Fruit fly (Drosophila melanogaster): Measurements from ENCODE around the gene vsg.

The vsg gene

DNA sequence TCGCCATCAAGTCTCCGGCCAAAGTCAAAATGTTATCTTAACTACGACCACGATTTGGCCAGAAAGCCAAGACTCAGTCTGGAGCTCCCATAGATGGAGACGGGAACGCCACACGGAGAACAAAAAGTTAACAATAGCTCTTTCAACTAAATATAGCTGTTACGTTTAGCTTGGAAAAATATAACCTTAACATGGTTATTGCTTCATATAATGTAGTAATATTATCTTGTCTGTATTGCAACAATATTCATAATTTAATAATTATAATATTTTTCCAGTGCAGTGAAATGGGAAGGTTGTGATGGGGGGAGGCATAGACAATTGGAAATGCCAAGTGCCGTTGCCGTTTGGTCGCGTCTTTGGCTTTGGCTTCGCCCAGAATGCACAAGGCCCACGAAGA is 31.3 kb downstream of the vsg start:
- TF ChIP-seq CG8478 (optimal IDR thresholded peaks at IDR 0.05), result no peak
- TF ChIP-seq CTCF (optimal IDR thresholded peaks at IDR 0.05), result no peak

- TF ChIP-seq CTCF (optimal IDR thresholded peaks at IDR 0.05) (peak; percentile 89 to 90), CG8478 (optimal IDR thresholded peaks at IDR 0.05) (no peak)
Measured at dm6 chr3L:9751625-9752024, 37.5 kb downstream of the vsg start.

DNA sequence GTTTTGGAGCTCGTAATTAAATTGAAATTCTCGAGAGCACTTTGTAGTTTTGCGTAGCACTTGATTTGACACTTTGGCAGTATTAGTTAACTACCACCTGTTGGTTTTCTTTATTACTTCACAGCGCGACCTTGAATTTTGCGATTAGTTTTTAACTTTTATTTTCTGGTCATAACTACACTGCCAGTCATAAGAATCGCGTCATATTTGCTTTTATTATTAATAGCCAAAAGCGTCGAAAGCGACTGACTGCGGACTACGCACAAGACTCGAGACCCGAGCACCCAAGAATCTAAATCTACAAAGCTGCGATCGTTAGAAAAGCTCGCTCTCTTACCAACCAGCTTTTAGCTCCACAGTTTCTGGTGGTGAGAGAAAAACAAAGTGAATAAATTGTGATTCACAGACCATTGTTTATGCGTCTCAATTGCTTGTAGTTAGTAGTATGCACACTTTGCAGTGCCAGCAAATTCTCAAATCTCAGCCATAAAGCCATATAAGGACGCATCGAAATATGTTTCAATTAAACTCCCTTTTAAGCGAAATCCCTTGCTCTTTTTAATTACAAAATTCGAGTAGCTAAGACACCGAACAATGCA is 46.1 kb downstream of the vsg start, which contains the start of gene CG42268:
TSS of gene CG42268 (minus strand) at position 245 of the 599 bp plus-strand sequence.
- TF ChIP-seq CG8478 (optimal IDR thresholded peaks at IDR 0.05) (no peak), CTCF (optimal IDR thresholded peaks at IDR 0.05) (no peak)

- TF ChIP-seq CTCF (optimal IDR thresholded peaks at IDR 0.05), result no peak
- no peak for TF ChIP-seq CG8478 (optimal IDR thresholded peaks at IDR 0.05)
Measured at dm6 chr3L:9762036-9762597, 48.0 kb downstream of the vsg start.

dm6 chr3L:9763389-9763917 is 49.3 kb downstream of the vsg start, which contains the start of gene Ae2:
Ae2 (plus strand) TSS chr3L:9763544.
- TF ChIP-seq CG8478 (optimal IDR thresholded peaks at IDR 0.05), result no peak
- TF ChIP-seq CTCF (optimal IDR thresholded peaks at IDR 0.05), result no peak

DNA sequence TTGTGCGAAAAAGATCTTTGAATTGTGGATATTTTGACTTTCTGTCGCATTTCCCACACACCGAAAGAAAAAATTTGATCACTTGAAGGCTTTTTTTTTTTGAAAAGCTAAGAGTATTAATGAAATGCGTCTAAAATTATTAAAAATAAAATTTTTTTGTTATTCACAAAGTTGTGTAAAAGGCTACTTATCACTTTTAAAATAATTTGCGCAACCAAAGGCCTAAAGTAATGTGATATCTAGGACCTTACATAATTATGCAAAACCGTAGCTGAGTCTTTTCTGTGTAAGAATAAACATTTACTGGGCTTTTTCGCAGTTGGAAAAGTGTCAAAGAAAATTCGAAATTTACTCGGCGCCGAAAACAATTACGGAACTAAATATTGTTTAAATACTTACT is 50.2 kb downstream of the vsg start:
- TF ChIP-seq CTCF (optimal IDR thresholded peaks at IDR 0.05), result no peak
- TF ChIP-seq CG8478 (optimal IDR thresholded peaks at IDR 0.05), result no peak

DNA sequence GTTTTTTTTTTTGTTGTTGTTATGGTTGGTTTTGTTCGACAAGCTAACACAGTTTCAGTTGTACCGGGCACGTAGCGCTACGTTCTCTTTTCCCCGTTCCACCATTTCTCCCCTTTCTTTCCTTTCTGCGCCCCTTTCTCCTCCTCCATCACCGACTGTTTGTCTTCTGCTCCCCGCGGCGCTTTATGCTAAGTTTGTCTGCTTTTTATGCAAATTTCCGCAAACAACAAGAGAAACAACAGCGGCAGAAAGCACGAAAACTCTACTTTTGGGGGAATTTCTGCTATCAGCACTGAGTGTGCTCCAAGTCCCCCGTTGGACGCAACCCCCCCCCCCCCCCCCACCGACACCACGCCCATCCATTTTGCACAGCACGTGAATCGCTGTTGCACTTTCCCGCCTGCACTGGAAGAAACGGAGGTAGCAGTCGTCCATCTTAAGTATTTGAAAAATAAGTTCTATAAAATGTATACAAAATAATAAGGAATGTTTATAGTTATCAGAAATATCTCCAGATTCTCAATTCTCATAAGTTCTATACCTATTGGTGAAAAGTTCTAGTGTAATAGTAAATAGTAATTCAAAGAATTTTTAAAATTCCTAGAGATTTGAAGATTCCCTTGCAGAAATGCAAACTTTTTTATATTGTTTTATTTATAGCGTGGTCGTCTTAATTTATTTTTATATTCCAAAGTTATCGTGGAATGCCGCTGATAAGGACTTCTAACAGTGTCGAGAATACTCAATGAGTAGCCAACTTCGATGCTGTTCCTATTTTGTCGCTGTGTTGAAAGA is 51.0 kb downstream of the vsg start:
- TF ChIP-seq CG8478 (optimal IDR thresholded peaks at IDR 0.05) (no peak), CTCF (optimal IDR thresholded peaks at IDR 0.05) (no peak)

DNA sequence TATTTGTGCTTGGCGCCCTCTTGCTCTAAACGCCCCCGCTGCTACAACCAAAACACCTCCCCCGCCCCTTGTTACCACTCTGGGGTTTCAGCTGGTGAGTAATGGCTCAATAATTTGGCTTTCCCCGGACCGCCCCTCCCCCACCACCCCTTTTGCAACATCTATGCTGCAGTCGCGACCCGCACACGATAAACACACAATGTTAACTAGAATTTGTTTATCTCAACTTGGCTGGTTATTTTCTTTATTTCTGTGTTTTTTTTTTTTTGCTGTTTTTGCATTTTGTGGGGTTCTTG is 51.5 kb downstream of the vsg start:
- TF ChIP-seq CG8478 (optimal IDR thresholded peaks at IDR 0.05), result no peak
- TF ChIP-seq CTCF (optimal IDR thresholded peaks at IDR 0.05), result no peak

- TF ChIP-seq CTCF (optimal IDR thresholded peaks at IDR 0.05), result no peak
- TF ChIP-seq CG8478 (optimal IDR thresholded peaks at IDR 0.05), result no peak
Measured at dm6 chr3L:9766364-9766763, 52.2 kb downstream of the vsg start.

All from S2 (cell line).